Worm (Caenorhabditis elegans): Measurements from ENCODE around the gene unc-42.

- TF ChIP-seq nhr-85 (tag): no peak
- TF ChIP-seq aly-2 (tag; optimal IDR thresholded peaks at IDR 0.05): no peak
Observed at ce11 chrV:9750308-9750707, 18.9 kb downstream of the unc-42 start, which contains the start of gene F58E6.4.
